Worm (Caenorhabditis elegans) whole organism, L4 larva: ENCODE results near the gene tdp-1.

Experiments used
- Y48G9A.11 ChIP-seq: fragments of 200-800 bp; sonication (Bioruptor generic); IDR thresholded peaks from 2 replicates; pipeline ENCODE4 v1.3.6; 2022; ENCODE audit warnings: missing genetic modification reagents, missing genetic modification characterization, missing compliant biosample characterization
- aly-2 ChIP-seq: sonication (generic microtip); optimal IDR thresholded peaks from 2 replicates; lab custom pipeline; 2018; ENCODE audit warnings: missing biosample characterization, missing genetic modification characterization
- dve-1 ChIP-seq: sonication (generic microtip); optimal IDR thresholded peaks from 2 replicates; lab custom pipeline; 2017; ENCODE audit warnings: antibody characterized with exemption, mild to moderate bottlenecking, missing genetic modification characterization, missing compliant biosample characterization; ENCODE audit not compliant: insufficient read depth
- jun-1 ChIP-seq: fragments of 150-350 bp; optimal IDR thresholded peaks from 2 replicates; lab custom pipeline; 2014; ENCODE audit warnings: missing biosample characterization, missing genetic modification reagents, missing genetic modification characterization
- nhr-41 ChIP-seq: fragments of 200-800 bp; sonication (Bioruptor generic); IDR thresholded peaks from 2 replicates; pipeline ENCODE4 v1.3.6; 2022; ENCODE audit warnings: missing genetic modification reagents, missing genetic modification characterization, missing compliant biosample characterization
- skn-1 ChIP-seq: fragments of 150-350 bp; optimal IDR thresholded peaks from 2 replicates; lab custom pipeline; 2014; ENCODE audit warnings: missing biosample characterization, missing genetic modification characterization
- tag-97 ChIP-seq: fragments of 200-800 bp; sonication (Bioruptor generic); IDR thresholded peaks from 2 replicates; pipeline ENCODE4 v1.3.6; 2022; ENCODE audit warnings: missing genetic modification characterization, missing compliant biosample characterization

DNA sequence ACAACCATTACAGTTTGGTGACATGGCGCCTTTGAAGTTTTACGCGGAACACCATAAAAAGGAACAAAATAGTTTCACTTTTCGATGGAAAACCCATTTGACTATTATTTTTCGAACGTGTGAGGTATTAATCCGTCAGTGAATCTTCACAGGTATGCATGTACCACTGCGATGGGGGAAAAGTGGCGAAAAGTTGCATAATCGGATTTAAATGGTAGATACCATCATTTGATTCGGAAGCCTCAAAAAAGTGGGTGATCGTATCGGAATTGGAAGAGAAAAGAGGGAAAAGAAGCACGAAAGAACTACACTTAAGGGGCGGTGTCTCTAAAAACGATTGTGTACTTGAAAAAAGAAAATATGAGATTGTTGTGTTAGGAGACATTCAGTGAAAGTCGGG lies 43.9 kb upstream of the tdp-1 start:
- no peak for TF ChIP-seq Y48G9A.11 (GFP tag; lab: Robert Waterston, UW)
- TF ChIP-seq dve-1 (tag; lab: Kevin White, UChicago): no peak
- TF ChIP-seq tag-97 (GFP tag; lab: Robert Waterston, UW): no peak
- no peak for TF ChIP-seq jun-1 (tag; lab: Kevin White, UChicago)
- no peak for TF ChIP-seq aly-2
- TF ChIP-seq skn-1 (tag; lab: Kevin White, UChicago): no peak
- TF ChIP-seq nhr-41 (GFP tag; lab: Robert Waterston, UW): no peak
